Fruit fly (Drosophila melanogaster): ENCODE data around the gene Pfdn2.

The Pfdn2 gene

dm6 chr3L:11119901-11120418, 45.8 kb upstream of the Pfdn2 start:
- peak; percentile 3 for TF ChIP-seq sv (GFP tag; optimal IDR thresholded peaks at IDR 0.05)
- no peak for TF ChIP-seq sage (GFP tag; optimal IDR thresholded peaks at IDR 0.05)
- no peak for TF ChIP-seq CG9705 (GFP tag; optimal IDR thresholded peaks at IDR 0.05)
- peak; percentile 34 for TF ChIP-seq h (GFP tag; optimal IDR thresholded peaks at IDR 0.05)
- TF ChIP-seq psq (GFP tag; optimal IDR thresholded peaks at IDR 0.05) = peak; percentile 18
- peak; percentile 12 for TF ChIP-seq jim (GFP tag; optimal IDR thresholded peaks at IDR 0.05)
- TF ChIP-seq N (GFP tag; optimal IDR thresholded peaks at IDR 0.05) = peak; percentile 82

DNA sequence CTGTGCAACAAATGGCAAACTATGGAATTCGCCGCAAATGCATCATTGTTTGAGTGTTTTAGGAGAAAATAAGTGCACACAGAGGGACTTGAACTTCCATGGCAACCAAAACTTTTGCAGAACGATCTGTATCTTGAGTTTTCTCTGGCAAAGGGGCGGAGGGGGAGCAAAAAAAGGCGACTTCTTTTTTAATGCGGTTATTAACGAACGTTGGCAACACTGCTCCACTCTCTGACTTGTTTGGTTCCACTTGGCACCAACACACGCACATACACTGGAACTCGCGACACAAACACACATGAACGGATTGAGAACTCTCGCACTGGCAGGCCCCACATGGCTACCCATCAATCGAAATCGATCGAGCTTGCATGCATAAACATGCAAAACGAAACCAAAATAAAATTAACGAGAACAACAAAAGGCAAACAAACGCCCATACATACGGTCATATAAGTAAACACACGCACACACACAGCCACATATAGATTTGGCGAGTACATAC, 45.3 kb upstream of the Pfdn2 start:
- no peak for TF ChIP-seq dsf (GFP tag; optimal IDR thresholded peaks at IDR 0.05; ENCODE audit: borderline replicate concordance)
- no peak for TF ChIP-seq Hr78 (GFP tag; optimal IDR thresholded peaks at IDR 0.05)
- peak; percentile 18 for TF ChIP-seq ey (GFP tag; optimal IDR thresholded peaks at IDR 0.05)
- TF ChIP-seq dmrt93B (GFP tag; optimal IDR thresholded peaks at IDR 0.05) = peak; percentile 6
- no peak for TF ChIP-seq GATAd (GFP tag; optimal IDR thresholded peaks at IDR 0.05)
- no peak for TF ChIP-seq sage (GFP tag; optimal IDR thresholded peaks at IDR 0.05)
- no peak for TF ChIP-seq brk (GFP tag; optimal IDR thresholded peaks at IDR 0.05)
- peak; percentile 41 for TF ChIP-seq psq (GFP tag; optimal IDR thresholded peaks at IDR 0.05)
- no peak for TF ChIP-seq Dfd (GFP tag; optimal IDR thresholded peaks at IDR 0.05)
- TF ChIP-seq jim (GFP tag; optimal IDR thresholded peaks at IDR 0.05) = peak; percentile 42
- peak; percentile 30 for TF ChIP-seq HLH106 (tag; optimal IDR thresholded peaks at IDR 0.05)

DNA sequence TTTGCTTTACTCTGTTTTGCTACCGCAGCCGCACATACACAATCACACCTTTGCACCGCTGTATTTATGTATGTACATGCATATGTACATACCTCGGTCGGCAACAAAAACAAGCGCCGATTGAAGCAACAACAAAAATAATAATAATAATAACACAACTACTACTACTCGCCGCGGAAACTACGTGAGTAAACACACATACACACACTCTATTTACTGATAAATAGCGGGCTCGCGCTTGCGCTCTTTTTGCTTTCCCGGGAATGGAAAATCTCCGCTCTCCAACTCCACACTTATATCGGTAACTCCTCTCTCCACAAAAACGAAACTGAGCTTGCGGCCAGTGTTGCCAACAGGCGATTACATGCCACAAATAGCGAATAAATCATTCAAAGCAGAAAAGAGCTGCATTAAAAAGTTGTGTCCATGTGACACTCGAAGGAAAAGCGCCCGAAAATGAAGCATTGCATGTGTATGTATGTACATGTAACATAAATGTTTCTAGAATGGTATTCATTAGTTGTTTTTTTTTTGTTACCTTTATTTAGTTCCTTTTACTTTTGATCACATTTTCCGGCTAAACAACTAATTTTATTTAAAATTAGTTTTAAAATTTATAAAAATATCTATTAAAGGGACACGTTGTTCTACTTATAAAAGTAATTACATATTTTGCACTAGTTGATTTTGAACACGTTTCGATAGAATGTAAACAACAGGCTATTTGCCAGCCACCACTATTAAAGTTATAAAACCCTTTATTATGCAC, 44.6 kb upstream of the Pfdn2 start:
- peak; percentile 6 for TF ChIP-seq Jra (GFP tag; optimal IDR thresholded peaks at IDR 0.05)
- TF ChIP-seq Dif (GFP tag; optimal IDR thresholded peaks at IDR 0.05; ENCODE audit: partially characterized antibody) = peak; percentile 69
- peak in 1 of 2 experiments; percentile 51 for TF ChIP-seq dl (GFP tag; optimal IDR thresholded peaks at IDR 0.05; ENCODE audit: insufficient read depth in 1 of 2, partially characterized antibody in 2 of 2)
- no peak for TF ChIP-seq CG32264 (GFP tag; optimal IDR thresholded peaks at IDR 0.05)
- TF ChIP-seq OdsH (GFP tag; optimal IDR thresholded peaks at IDR 0.05) = peak; percentile 28
- peak; percentile 43 for TF ChIP-seq h (GFP tag; optimal IDR thresholded peaks at IDR 0.05)
- TF ChIP-seq lola (GFP tag; optimal IDR thresholded peaks at IDR 0.05) = no peak
- no peak for TF ChIP-seq woc (GFP tag; optimal IDR thresholded peaks at IDR 0.05)
- no peak for TF ChIP-seq N (GFP tag; optimal IDR thresholded peaks at IDR 0.05)
- peak; percentile 1 for TF ChIP-seq Hr83 (GFP tag; optimal IDR thresholded peaks at IDR 0.05; ENCODE audit: poor library complexity, severe bottlenecking)
- peak; percentile 11 for TF ChIP-seq Hnf4 (GFP tag; optimal IDR thresholded peaks at IDR 0.05)
- TF ChIP-seq brk (GFP tag; optimal IDR thresholded peaks at IDR 0.05) = no peak
- peak; percentile 46 for TF ChIP-seq psq (GFP tag; optimal IDR thresholded peaks at IDR 0.05)
- peak; percentile 34 for TF ChIP-seq sv (GFP tag; optimal IDR thresholded peaks at IDR 0.05)
- peak; percentile 33 for TF ChIP-seq sage (GFP tag; optimal IDR thresholded peaks at IDR 0.05)
- TF ChIP-seq usp (GFP tag; optimal IDR thresholded peaks at IDR 0.05) = no peak
- no peak for TF ChIP-seq GATAd (GFP tag; optimal IDR thresholded peaks at IDR 0.05)
- TF ChIP-seq Sp1 (GFP tag; optimal IDR thresholded peaks at IDR 0.05) = peak; percentile 16
- TF ChIP-seq tai (GFP tag; optimal IDR thresholded peaks at IDR 0.05) = no peak
- no peak for TF ChIP-seq pan (optimal IDR thresholded peaks at IDR 0.05)
- no peak for TF ChIP-seq CrebA (GFP tag; optimal IDR thresholded peaks at IDR 0.05; ENCODE audit: borderline replicate concordance)
- no peak for TF ChIP-seq dmrt93B (GFP tag; optimal IDR thresholded peaks at IDR 0.05)
- peak in 1 of 2 experiments; percentile 25 for TF ChIP-seq foxo (GFP tag; optimal IDR thresholded peaks at IDR 0.05)
- TF ChIP-seq Dfd (GFP tag; optimal IDR thresholded peaks at IDR 0.05) = no peak
- peak; percentile 23 for TF ChIP-seq CG9705 (GFP tag; optimal IDR thresholded peaks at IDR 0.05)
- no peak for TF ChIP-seq br (GFP tag; optimal IDR thresholded peaks at IDR 0.05)
- TF ChIP-seq Abd-B (GFP tag; optimal IDR thresholded peaks at IDR 0.05) = no peak
- no peak for TF ChIP-seq jim (GFP tag; optimal IDR thresholded peaks at IDR 0.05)
- no peak for TF ChIP-seq Myc (optimal IDR thresholded peaks at IDR 0.05)
- TF ChIP-seq Mio (GFP tag; optimal IDR thresholded peaks at IDR 0.05) = no peak
- no peak for TF ChIP-seq ey (GFP tag; optimal IDR thresholded peaks at IDR 0.05)
- TF ChIP-seq Vsx2 (GFP tag; optimal IDR thresholded peaks at IDR 0.05; ENCODE audit: partially characterized antibody) = no peak
- TF ChIP-seq fru (GFP tag; optimal IDR thresholded peaks at IDR 0.05) = no peak
- no peak for TF ChIP-seq dsf (GFP tag; optimal IDR thresholded peaks at IDR 0.05; ENCODE audit: borderline replicate concordance)
- TF ChIP-seq HLH106 (tag; optimal IDR thresholded peaks at IDR 0.05) = no peak
- peak; percentile 27 for TF ChIP-seq rgr (GFP tag; optimal IDR thresholded peaks at IDR 0.05)
- no peak for TF ChIP-seq Rel (GFP tag; optimal IDR thresholded peaks at IDR 0.05)
- no peak for TF ChIP-seq Rel (tag; optimal IDR thresholded peaks at IDR 0.05)
- no peak for TF ChIP-seq Hr78 (GFP tag; optimal IDR thresholded peaks at IDR 0.05)

All from whole organism, wandering third instar larva.